Fruit fly (Drosophila melanogaster): ENCODE measurements around the gene Stt3B.

- TF ChIP-seq h (GFP tag; optimal IDR thresholded peaks at IDR 0.05) (no peak), pan (optimal IDR thresholded peaks at IDR 0.05) (no peak), Abd-B (GFP tag; optimal IDR thresholded peaks at IDR 0.05) (no peak)
Measured at dm6 chr3R:25044816-25045551, 24.5 kb downstream of the Stt3B start, which contains the start of gene 5PtaseI.

Data from whole organism, wandering third instar larva.